Fruit fly (Drosophila melanogaster) whole organism, prepupa: ENCODE results near the gene Ccn.

Source experiments
- Blimp-1 ChIP-seq: fragments of 200-800 bp; sonication (Bioruptor generic); optimal IDR thresholded peaks from 3 replicates; lab custom pipeline; 2017; ENCODE audit warnings: missing biosample characterization, missing genetic modification characterization, mild to moderate bottlenecking, moderate library complexity, missing genetic modification reagents
- CG10631 ChIP-seq: fragments of 200-800 bp; sonication (Bioruptor generic); optimal IDR thresholded peaks from 2 replicates; lab custom pipeline; 2016; ENCODE audit warnings: missing biosample characterization, missing genetic modification characterization
- CG10669 ChIP-seq: fragments of 200-800 bp; sonication (Bioruptor generic); optimal IDR thresholded peaks from 3 replicates; lab custom pipeline; 2018; ENCODE audit warnings: missing biosample characterization, mild to moderate bottlenecking, missing genetic modification characterization, moderate library complexity
- CG11762 ChIP-seq: fragments of 200-800 bp; sonication (Bioruptor generic); optimal IDR thresholded peaks from 3 replicates; lab custom pipeline; 2016; ENCODE audit warnings: missing biosample characterization, missing genetic modification characterization; ENCODE audit not compliant: insufficient read depth
- CG1621 ChIP-seq: fragments of 200-800 bp; sonication (Bioruptor generic); optimal IDR thresholded peaks from 3 replicates; lab custom pipeline; 2018; ENCODE audit warnings: missing biosample characterization, mild to moderate bottlenecking, missing genetic modification characterization
- CG16779 ChIP-seq: fragments of 200-800 bp; sonication (Bioruptor generic); optimal IDR thresholded peaks from 3 replicates; lab custom pipeline; 2017; ENCODE audit warnings: missing biosample characterization, mild to moderate bottlenecking, missing genetic modification characterization
- CG31627 ChIP-seq: fragments of 200-800 bp; sonication (Bioruptor generic); optimal IDR thresholded peaks from 3 replicates; lab custom pipeline; 2016; ENCODE audit warnings: missing biosample characterization, missing genetic modification characterization
- CG32006 ChIP-seq: fragments of 200-800 bp; sonication (Bioruptor generic); optimal IDR thresholded peaks from 3 replicates; lab custom pipeline; 2017; ENCODE audit warnings: missing biosample characterization, mild to moderate bottlenecking, missing genetic modification characterization
- CG34406 ChIP-seq: fragments of 200-800 bp; sonication (Bioruptor generic); optimal IDR thresholded peaks from 3 replicates; lab custom pipeline; 2016; ENCODE audit warnings: missing biosample characterization, missing genetic modification characterization
- CG4318 ChIP-seq: fragments of 200-800 bp; sonication (Bioruptor generic); optimal IDR thresholded peaks from 3 replicates; lab custom pipeline; 2017; ENCODE audit warnings: missing biosample characterization, mild to moderate bottlenecking, missing genetic modification characterization
- CG6163 ChIP-seq: fragments of 200-800 bp; sonication (Bioruptor generic); IDR thresholded peaks from 3 replicates; pipeline ENCODE4 v1.3.6; 2022; ENCODE audit warnings: missing biosample characterization, missing genetic modification characterization
- CG6854 ChIP-seq: fragments of 200-800 bp; sonication (Bioruptor generic); optimal IDR thresholded peaks from 2 replicates; lab custom pipeline; 2017; ENCODE audit warnings: missing biosample characterization, mild to moderate bottlenecking, missing genetic modification characterization
- CG7368 ChIP-seq: fragments of 200-800 bp; sonication (Bioruptor generic); optimal IDR thresholded peaks from 3 replicates; lab custom pipeline; 2016; ENCODE audit warnings: missing biosample characterization, missing genetic modification characterization
- CG8319 ChIP-seq: fragments of 200-800 bp; sonication (Bioruptor generic); optimal IDR thresholded peaks from 3 replicates; lab custom pipeline; 2016; ENCODE audit warnings: missing biosample characterization, missing genetic modification characterization
- CG8632 ChIP-seq: fragments of 200-800 bp; sonication (Bioruptor generic); optimal IDR thresholded peaks from 3 replicates; lab custom pipeline; 2016; ENCODE audit warnings: missing biosample characterization, missing genetic modification characterization
- CG9139 ChIP-seq: fragments of 200-800 bp; sonication (Bioruptor generic); optimal IDR thresholded peaks from 3 replicates; lab custom pipeline; 2017; ENCODE audit warnings: missing biosample characterization, mild to moderate bottlenecking, missing genetic modification characterization
- Eip75B ChIP-seq: fragments of 200-800 bp; sonication (Bioruptor generic); optimal IDR thresholded peaks from 3 replicates; lab custom pipeline; 2016; ENCODE audit warnings: missing biosample characterization, missing genetic modification characterization
- Eip78C ChIP-seq: fragments of 200-800 bp; sonication (Bioruptor generic); peaks from one replicate; lab custom pipeline; 2016; ENCODE audit warnings: missing biosample characterization, missing genetic modification characterization
- Eip93F ChIP-seq: fragments of 200-800 bp; sonication (Bioruptor generic); optimal IDR thresholded peaks from 2 replicates; lab custom pipeline; 2016; ENCODE audit warnings: missing biosample characterization, mild to moderate bottlenecking, missing genetic modification characterization
- Ets21C ChIP-seq: fragments of 200-800 bp; sonication (Bioruptor generic); optimal IDR thresholded peaks from 3 replicates; lab custom pipeline; 2016; ENCODE audit warnings: missing biosample characterization, missing genetic modification characterization
- Gug ChIP-seq: fragments of 200-800 bp; sonication (Bioruptor generic); IDR thresholded peaks from 2 replicates; pipeline ENCODE4 v1.3.6; 2022; ENCODE audit warnings: missing biosample characterization, missing genetic modification characterization
- Hr38 ChIP-seq: sonication (Bioruptor generic); optimal IDR thresholded peaks from 2 replicates; lab custom pipeline; 2016; ENCODE audit warnings: missing biosample characterization, missing genetic modification characterization
- Hr39 ChIP-seq: fragments of 200-800 bp; sonication (Bioruptor generic); optimal IDR thresholded peaks from 2 replicates; lab custom pipeline; 2016; ENCODE audit warnings: missing biosample characterization, missing genetic modification characterization
- Hr4 ChIP-seq: fragments of 200-800 bp; sonication (Bioruptor generic); optimal IDR thresholded peaks from 3 replicates; lab custom pipeline; 2016; ENCODE audit warnings: missing biosample characterization, missing genetic modification characterization
- Lpt ChIP-seq: fragments of 200-800 bp; sonication (Bioruptor generic); optimal IDR thresholded peaks from 3 replicates; lab custom pipeline; 2016; ENCODE audit warnings: missing biosample characterization, missing genetic modification characterization
- Met ChIP-seq: fragments of 200-800 bp; sonication (Bioruptor generic); optimal IDR thresholded peaks from 3 replicates; lab custom pipeline; 2016; ENCODE audit warnings: missing biosample characterization, missing genetic modification characterization
- OdsH ChIP-seq: fragments of 200-800 bp; sonication (Bioruptor generic); optimal IDR thresholded peaks from 3 replicates; lab custom pipeline; 2016; ENCODE audit warnings: missing biosample characterization, missing genetic modification characterization
- Smox ChIP-seq: fragments of 200-800 bp; sonication (Bioruptor generic); optimal IDR thresholded peaks from 3 replicates; lab custom pipeline; 2016; ENCODE audit warnings: missing biosample characterization, missing genetic modification characterization
- Sox15 ChIP-seq: fragments of 200-800 bp; sonication (Bioruptor generic); optimal IDR thresholded peaks from 3 replicates; lab custom pipeline; 2016; ENCODE audit warnings: missing biosample characterization, missing genetic modification characterization
- achi ChIP-seq: fragments of 200-800 bp; sonication (Bioruptor generic); optimal IDR thresholded peaks from 3 replicates; lab custom pipeline; 2016; ENCODE audit warnings: missing biosample characterization, missing genetic modification characterization
- acj6 ChIP-seq: fragments of 200-800 bp; sonication (Bioruptor generic); optimal IDR thresholded peaks from 3 replicates; lab custom pipeline; 2016; ENCODE audit warnings: missing biosample characterization, missing genetic modification characterization
- cyc ChIP-seq: fragments of 200-800 bp; sonication (Bioruptor generic); optimal IDR thresholded peaks from 3 replicates; lab custom pipeline; 2016; ENCODE audit warnings: missing biosample characterization, missing genetic modification characterization
- dsx ChIP-seq: fragments of 200-800 bp; optimal IDR thresholded peaks from 3 replicates; lab custom pipeline; 2019; ENCODE audit warnings: missing biosample characterization, mild to moderate bottlenecking, missing genetic modification characterization, moderate library complexity; ENCODE audit not compliant: poor library complexity, severe bottlenecking
- eg ChIP-seq: fragments of 200-800 bp; sonication (Bioruptor generic); IDR thresholded peaks from 3 replicates; pipeline ENCODE4 v1.3.6; 2022; ENCODE audit warnings: missing biosample characterization, missing genetic modification characterization
- esn ChIP-seq: fragments of 200-800 bp; sonication (Bioruptor generic); optimal IDR thresholded peaks from 2 replicates; lab custom pipeline; 2016; ENCODE audit warnings: missing biosample characterization, mild to moderate bottlenecking, missing genetic modification characterization, moderate library complexity
- fd85E ChIP-seq: fragments of 200-800 bp; sonication (Bioruptor generic); optimal IDR thresholded peaks from 3 replicates; lab custom pipeline; 2016; ENCODE audit warnings: missing biosample characterization, missing genetic modification characterization
- fkh ChIP-seq: fragments of 200-800 bp; sonication (Bioruptor generic); optimal IDR thresholded peaks from 3 replicates; lab custom pipeline; 2017; ENCODE audit warnings: missing biosample characterization, mild to moderate bottlenecking, missing genetic modification characterization, moderate library complexity
- net ChIP-seq: fragments of 200-800 bp; sonication (Bioruptor generic); optimal IDR thresholded peaks from 3 replicates; lab custom pipeline; 2016; ENCODE audit warnings: missing biosample characterization, missing genetic modification characterization
- salr ChIP-seq, 2 experiments: fragments of 200-800 bp; sonication (Bioruptor generic); optimal IDR thresholded peaks; 3 replicates each; lab custom pipeline; 2016 to 2018; ENCODE audit warnings: missing biosample characterization in 2 of 2, missing genetic modification characterization in 2 of 2, mild to moderate bottlenecking in 1 of 2
- ss ChIP-seq, 2 experiments: fragments of 200-800 bp; sonication (Bioruptor generic); optimal IDR thresholded peaks; 2 replicates in 1 of 2; 3 replicates in 1 of 2; lab custom pipeline; 2017 to 2018; ENCODE audit warnings: mild to moderate bottlenecking in 2 of 2, missing biosample characterization in 2 of 2, missing genetic modification characterization in 2 of 2, moderate library complexity in 1 of 2
- topi ChIP-seq: fragments of 200-800 bp; sonication (Bioruptor generic); optimal IDR thresholded peaks from 3 replicates; lab custom pipeline; 2016; ENCODE audit warnings: missing biosample characterization, missing genetic modification characterization
- vri ChIP-seq: fragments of 200-800 bp; sonication (Bioruptor generic); optimal IDR thresholded peaks from 3 replicates; lab custom pipeline; 2016; ENCODE audit warnings: missing biosample characterization, mild to moderate bottlenecking, missing genetic modification characterization

Ccn gene

dm6 chr3L:17658423-17659267 lies 31.2 kb upstream of the Ccn start (continued):
- TF ChIP-seq CG11762 (GFP tag; lab: Kevin White, UChicago), result peak; percentile 41
- peak; percentile 52 for TF ChIP-seq achi (GFP tag; lab: Kevin White, UChicago)
- TF ChIP-seq Eip93F, result no peak
- peak; percentile 94 for TF ChIP-seq fkh
- TF ChIP-seq CG8632 (GFP tag; lab: Kevin White, UChicago), result peak; percentile 28
- TF ChIP-seq vri (GFP tag; lab: Kevin White, UChicago), result peak; percentile 71
- TF ChIP-seq CG9139, result no peak
- TF ChIP-seq CG32006 (GFP tag; lab: Kevin White, UChicago), result peak; percentile 74
- TF ChIP-seq Sox15 (GFP tag; lab: Kevin White, UChicago), result peak; percentile 54
- no peak for TF ChIP-seq CG16779
- no peak for TF ChIP-seq CG7368 (GFP tag; lab: Kevin White, UChicago)
- no peak for TF ChIP-seq dsx (GFP tag; lab: Kevin White, UChicago)
- TF ChIP-seq CG10631 (GFP tag; lab: Kevin White, UChicago), result peak; percentile 44
- TF ChIP-seq CG4318 (GFP tag; lab: Kevin White, UChicago), result peak; percentile 47
- peak; percentile 85 for TF ChIP-seq Hr39 (GFP tag; lab: Kevin White, UChicago)

dm6 chr3L:17659268-17659589 lies 30.6 kb upstream of the Ccn start:
- TF ChIP-seq net (GFP tag; lab: Kevin White, UChicago) (no peak), cyc (GFP tag; lab: Kevin White, UChicago) (no peak), fkh (peak; percentile 91), Eip78C (GFP tag; lab: Kevin White, UChicago) (no peak)

dm6 chr3L:17663647-17664046 lies 26.2 kb upstream of the Ccn start:
- TF ChIP-seq eg (no peak), CG1621 (tag; lab: Kevin White, UChicago) (no peak), salr (GFP tag; optimal IDR thresholded peaks at IDR 0.05; lab: Kevin White, UChicago) (no peak), Eip93F (no peak), topi (no peak), acj6 (GFP tag; lab: Kevin White, UChicago) (no peak), fd85E (GFP tag; lab: Kevin White, UChicago) (no peak), Met (GFP tag; lab: Kevin White, UChicago) (no peak), Sox15 (GFP tag; lab: Kevin White, UChicago) (no peak), CG8319 (GFP tag; lab: Kevin White, UChicago) (no peak), CG7368 (GFP tag; lab: Kevin White, UChicago) (no peak), Gug (no peak), esn (GFP tag; lab: Kevin White, UChicago) (no peak), CG8632 (GFP tag; lab: Kevin White, UChicago) (no peak)

- TF ChIP-seq CG31627 (GFP tag; lab: Kevin White, UChicago) (no peak), Ets21C (GFP tag; lab: Kevin White, UChicago) (no peak), CG6854 (peak; percentile 79), CG16779 (no peak), fkh (peak; percentile 62), Gug (no peak), ss (GFP tag; optimal IDR thresholded peaks at IDR 0.05; lab: Kevin White, UChicago) (peak in 1 of 2 experiments; percentile 28), Hr4 (GFP tag; lab: Kevin White, UChicago) (no peak), Smox (GFP tag; lab: Kevin White, UChicago) (no peak), Hr38 (GFP tag; lab: Kevin White, UChicago) (no peak), OdsH (no peak), esn (GFP tag; lab: Kevin White, UChicago) (peak; percentile 8), Eip75B (GFP tag; lab: Kevin White, UChicago) (peak; percentile 25), Blimp-1 (GFP tag; lab: Kevin White, UChicago) (peak; percentile 60), Sox15 (GFP tag; lab: Kevin White, UChicago) (no peak), dsx (GFP tag; lab: Kevin White, UChicago) (no peak), CG10669 (GFP tag; lab: Kevin White, UChicago) (no peak), CG8319 (GFP tag; lab: Kevin White, UChicago) (no peak), CG1621 (tag; lab: Kevin White, UChicago) (no peak), CG10631 (GFP tag; lab: Kevin White, UChicago) (no peak), achi (GFP tag; lab: Kevin White, UChicago) (no peak), CG34406 (GFP tag; lab: Kevin White, UChicago) (no peak), CG6163 (GFP tag; lab: Robert Waterston, UW) (peak; percentile 20; the same call in 1 of the 3 replicates), CG11762 (GFP tag; lab: Kevin White, UChicago) (no peak), Eip78C (GFP tag; lab: Kevin White, UChicago) (no peak), net (GFP tag; lab: Kevin White, UChicago) (peak; percentile 3), Lpt (GFP tag; lab: Kevin White, UChicago) (peak; percentile 6)
Measured at dm6 chr3L:17665084-17665576, 24.7 kb upstream of the Ccn start.
